Worm (Caenorhabditis elegans) whole organism, mixed stage, embryonic: ENCODE measurements around the gene oac-58.

Experiments
- M03D4.4 ChIP-seq: sonication (generic microtip); optimal IDR thresholded peaks from 2 replicates; lab custom pipeline; 2017; ENCODE audit warnings: mild to moderate bottlenecking, missing genetic modification characterization, missing compliant biosample characterization
- bed-3 ChIP-seq: fragments of 200-800 bp; sonication (Bioruptor generic); optimal IDR thresholded peaks from 3 replicates; lab custom pipeline; 2018; ENCODE audit warnings: mild to moderate bottlenecking, missing genetic modification characterization, moderate library complexity, missing compliant biosample characterization
- lin-13 ChIP-seq: fragments of 150-350 bp; optimal IDR thresholded peaks from 2 replicates; lab custom pipeline; 2014; ENCODE audit warnings: missing biosample characterization, missing genetic modification characterization
- lin-32 ChIP-seq: fragments of 200-800 bp; sonication (Bioruptor generic); optimal IDR thresholded peaks from 2 replicates; lab custom pipeline; 2018; ENCODE audit warnings: mild to moderate bottlenecking, missing genetic modification characterization, missing compliant biosample characterization
- nhr-12 ChIP-seq: fragments of 150-350 bp; optimal IDR thresholded peaks from 2 replicates; lab custom pipeline; 2014; ENCODE audit warnings: missing biosample characterization, missing genetic modification characterization
- nhr-237 ChIP-seq: fragments of 150-350 bp; optimal IDR thresholded peaks from 2 replicates; lab custom pipeline; 2014; ENCODE audit warnings: missing biosample characterization, missing genetic modification characterization
- nhr-28 ChIP-seq: fragments of 150-350 bp; optimal IDR thresholded peaks from 2 replicates; lab custom pipeline; 2014; ENCODE audit warnings: missing biosample characterization, missing genetic modification characterization
- nhr-76 ChIP-seq: sonication (generic microtip); optimal IDR thresholded peaks from 2 replicates; lab custom pipeline; 2017; ENCODE audit warnings: missing biosample characterization, missing genetic modification characterization
- pha-4 ChIP-seq: fragments of 150-350 bp; optimal IDR thresholded peaks from 2 replicates; lab custom pipeline; 2018; ENCODE audit warnings: missing biosample characterization, missing genetic modification reagents, missing genetic modification characterization
- snpc-4 ChIP-seq: fragments of 150-350 bp; optimal IDR thresholded peaks from 2 replicates; lab custom pipeline; 2014; ENCODE audit warnings: missing biosample characterization, missing genetic modification characterization
- sptf-1 ChIP-seq: sonication (generic microtip); optimal IDR thresholded peaks from 2 replicates; lab custom pipeline; 2017; ENCODE audit warnings: mild to moderate bottlenecking, missing genetic modification characterization, moderate library complexity, missing compliant biosample characterization
- unc-62 ChIP-seq: fragments of 150-350 bp; optimal IDR thresholded peaks from 2 replicates; lab custom pipeline; 2014; ENCODE audit warnings: missing biosample characterization, missing genetic modification reagents, missing genetic modification characterization
- ztf-11 ChIP-seq: fragments of 150-350 bp; optimal IDR thresholded peaks from 2 replicates; lab custom pipeline; 2014; ENCODE audit warnings: missing biosample characterization, missing genetic modification characterization

DNA sequence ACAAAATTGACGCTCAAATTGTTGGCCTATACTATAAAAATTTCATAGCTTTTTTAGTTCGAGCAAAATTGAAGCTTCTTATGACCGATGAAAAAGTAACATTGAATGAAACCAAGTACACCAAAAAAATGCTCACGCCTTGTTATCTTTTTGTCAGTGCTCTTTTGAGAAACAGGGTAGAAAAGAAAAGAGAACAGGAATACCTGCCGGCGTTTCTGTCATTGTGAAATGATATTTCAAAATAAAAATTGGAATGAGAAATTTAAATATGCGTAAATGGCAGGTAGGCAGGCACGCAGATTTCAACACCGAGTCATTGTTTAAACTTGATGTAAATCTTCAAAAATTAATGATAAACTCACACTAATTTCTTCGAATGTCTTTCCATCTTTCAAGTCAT is 6.7 kb downstream of the oac-58 start:
- no peak for TF ChIP-seq pha-4 (tag; lab: Kevin White, UChicago)
- TF ChIP-seq nhr-237 (tag; lab: Kevin White, UChicago), result no peak
- no peak for TF ChIP-seq M03D4.4 (tag; lab: Kevin White, UChicago)
- TF ChIP-seq nhr-28 (tag; lab: Kevin White, UChicago), result no peak
- no peak for TF ChIP-seq lin-32 (GFP tag; lab: Kevin White, UChicago)
- no peak for TF ChIP-seq sptf-1
- TF ChIP-seq ztf-11 (tag; lab: Kevin White, UChicago), result no peak
- TF ChIP-seq bed-3 (GFP tag; lab: Kevin White, UChicago), result no peak
- TF ChIP-seq nhr-76 (tag; lab: Kevin White, UChicago), result no peak
- TF ChIP-seq unc-62, result no peak
- TF ChIP-seq snpc-4 (tag; lab: Kevin White, UChicago), result no peak
- TF ChIP-seq lin-13 (tag; lab: Kevin White, UChicago), result no peak
- TF ChIP-seq nhr-12 (tag; lab: Kevin White, UChicago), result no peak
